Worm (Caenorhabditis elegans): ENCODE measurements around the gene dot-1.5.

Gene dot-1.5

DNA sequence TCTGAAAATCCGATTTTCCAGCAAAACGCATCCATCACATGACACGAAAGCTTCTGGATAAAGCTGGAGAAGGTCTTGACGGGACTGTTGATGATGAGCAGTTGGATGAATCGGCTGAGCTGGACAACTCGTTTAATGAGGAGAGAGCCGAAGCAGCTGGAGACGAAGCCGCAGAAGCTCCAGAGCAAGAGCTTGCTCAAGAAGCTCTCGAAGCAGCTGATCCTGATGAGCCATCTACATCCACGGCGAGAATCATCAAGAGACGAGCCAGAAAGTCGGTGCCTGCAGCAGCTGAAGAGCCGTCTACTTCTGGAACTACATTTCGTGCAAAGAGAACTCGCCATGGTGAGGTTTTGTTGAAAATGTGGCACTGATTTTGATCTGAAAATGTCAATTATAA lies 47.1 kb downstream of the dot-1.5 start:
- TF ChIP-seq jun-1 (tag; optimal IDR thresholded peaks at IDR 0.05) (no peak), egl-13 (tag; optimal IDR thresholded peaks at IDR 0.05) (no peak), ceh-82 (tag; optimal IDR thresholded peaks at IDR 0.05) (no peak), nhr-28 (tag; optimal IDR thresholded peaks at IDR 0.05) (no peak), hlh-4 (tag; optimal IDR thresholded peaks at IDR 0.05) (no peak), C16A3.4 (tag; optimal IDR thresholded peaks at IDR 0.05) (no peak), alr-1 (tag; optimal IDR thresholded peaks at IDR 0.05; ENCODE audit: borderline replicate concordance) (no peak), fkh-10 (GFP tag; optimal IDR thresholded peaks at IDR 0.05) (no peak)

DNA sequence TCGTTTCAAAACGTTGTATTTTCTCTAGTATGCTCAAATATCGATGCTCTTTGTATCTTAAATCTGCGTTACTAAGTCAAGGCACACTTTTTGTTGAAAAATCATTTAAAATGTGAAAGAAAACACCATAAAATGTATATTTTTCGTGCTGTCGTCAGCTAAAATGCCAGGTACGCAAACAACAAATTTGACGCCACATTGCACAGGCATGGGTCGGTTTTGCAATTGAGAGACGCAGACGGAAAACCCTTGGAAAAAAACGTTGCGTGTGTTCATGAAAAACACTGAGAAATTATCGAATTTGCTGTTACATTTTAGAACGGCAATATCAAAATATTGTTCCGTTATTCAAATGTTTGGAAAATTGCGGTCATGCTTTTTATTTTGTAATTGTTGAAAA lies 47.6 kb downstream of the dot-1.5 start:
- TF ChIP-seq hlh-4 (tag; optimal IDR thresholded peaks at IDR 0.05) (no peak), lin-14 (GFP tag; optimal IDR thresholded peaks at IDR 0.05) (peak; percentile 84), aly-2 (tag; optimal IDR thresholded peaks at IDR 0.05) (no peak), dsc-1 (tag; optimal IDR thresholded peaks at IDR 0.05) (peak; percentile 49), unc-98 (GFP tag; IDR thresholded peaks at IDR 0.05) (no peak), sptf-1 (tag; optimal IDR thresholded peaks at IDR 0.05) (no peak), pax-3 (tag; optimal IDR thresholded peaks at IDR 0.05) (no peak), nhr-71 (tag; optimal IDR thresholded peaks at IDR 0.05) (peak; percentile 69), nhr-76 (tag; optimal IDR thresholded peaks at IDR 0.05) (no peak), aha-1 (tag; optimal IDR thresholded peaks at IDR 0.05) (no peak), hpl-2 (GFP tag; optimal IDR thresholded peaks at IDR 0.05) (no peak), ztf-4 (tag; optimal IDR thresholded peaks at IDR 0.05) (no peak), jun-1 (tag; optimal IDR thresholded peaks at IDR 0.05) (peak; percentile 48), lin-15B (tag; optimal IDR thresholded peaks at IDR 0.05) (no peak), ama-1 (optimal IDR thresholded peaks at IDR 0.05) (no peak), irx-1 (tag; optimal IDR thresholded peaks at IDR 0.05) (peak; percentile 39), snu-23 (GFP tag; optimal IDR thresholded peaks at IDR 0.05) (peak; percentile 74), ztf-11 (tag; optimal IDR thresholded peaks at IDR 0.05) (no peak), mef-2 (tag; optimal IDR thresholded peaks at IDR 0.05) (no peak), alr-1 (tag; optimal IDR thresholded peaks at IDR 0.05; ENCODE audit: borderline replicate concordance) (no peak), snpc-4 (tag; optimal IDR thresholded peaks at IDR 0.05) (peak; percentile 47), unc-30 (tag; optimal IDR thresholded peaks at IDR 0.05) (no peak), C04F5.9 (tag; optimal IDR thresholded peaks at IDR 0.05) (no peak), tbx-2 (tag; optimal IDR thresholded peaks at IDR 0.05) (peak; percentile 60), isw-1 (GFP tag; IDR thresholded peaks at IDR 0.05) (no peak), rnt-1 (tag; optimal IDR thresholded peaks at IDR 0.05) (peak; percentile 82), nhr-12 (tag; optimal IDR thresholded peaks at IDR 0.05) (no peak), fkh-4 (tag; optimal IDR thresholded peaks at IDR 0.05; ENCODE audit: borderline replicate concordance) (no peak), ceh-82 (tag; optimal IDR thresholded peaks at IDR 0.05) (peak; percentile 38 to 78 (median 69)), nhr-28 (tag; optimal IDR thresholded peaks at IDR 0.05) (no peak), pqm-1 (tag; optimal IDR thresholded peaks at IDR 0.05) (no peak), nhr-19 (GFP tag; conservative IDR thresholded peaks at IDR 0.05) (peak; percentile 62), ceh-88 (GFP tag; IDR thresholded peaks at IDR 0.05) (no peak), egl-13 (tag; optimal IDR thresholded peaks at IDR 0.05) (no peak), ets-5 (GFP tag; IDR thresholded peaks at IDR 0.05) (no peak), nhr-47 (tag; optimal IDR thresholded peaks at IDR 0.05) (peak; percentile 78), zip-4 (GFP tag; optimal IDR thresholded peaks at IDR 0.05) (no peak), ceh-63 (GFP tag; optimal IDR thresholded peaks at IDR 0.05) (no peak), hlh-17 (GFP tag; optimal IDR thresholded peaks at IDR 0.05; ENCODE audit: borderline replicate concordance) (no peak), fos-1 (tag; optimal IDR thresholded peaks at IDR 0.05) (peak; percentile 40), blmp-1 (tag; optimal IDR thresholded peaks at IDR 0.05) (no peak), nhr-90 (tag; optimal IDR thresholded peaks at IDR 0.05; ENCODE audit: poor library complexity) (peak; percentile 36), ceh-8 (GFP tag; optimal IDR thresholded peaks at IDR 0.05) (no peak), efl-1 (optimal IDR thresholded peaks at IDR 0.05) (peak; percentile 56 to 62), efl-1 (GFP tag; optimal IDR thresholded peaks at IDR 0.05 in 1 of 2) (peak; percentile 41 to 96), C34B4.2 (tag; optimal IDR thresholded peaks at IDR 0.05) (no peak), nhr-85 (tag) (peak; percentile 77), ceh-90 (tag; optimal IDR thresholded peaks at IDR 0.05) (no peak), lin-39 (tag; optimal IDR thresholded peaks at IDR 0.05) (peak; percentile 4), swsn-7 (tag; optimal IDR thresholded peaks at IDR 0.05) (peak; percentile 63), fkh-10 (GFP tag; optimal IDR thresholded peaks at IDR 0.05) (no peak)

All from whole organism, L1 larva.